Worm (Caenorhabditis elegans) whole organism, L4 larva: ENCODE results near the gene mig-32.
A peak's percentile ranks its signal among the peaks of the same experiment; 100 is the strongest.

Source experiments
- dpl-1 ChIP-seq: fragments of 150-350 bp; optimal IDR thresholded peaks from 2 replicates; lab custom pipeline; 2014; ENCODE audit warnings: missing biosample characterization, missing genetic modification reagents, missing genetic modification characterization
- fkh-10 ChIP-seq: fragments of 150-350 bp; optimal IDR thresholded peaks from 2 replicates; lab custom pipeline; 2014; ENCODE audit warnings: missing biosample characterization, missing genetic modification reagents, missing genetic modification characterization
- lin-39 ChIP-seq: fragments of 150-350 bp; optimal IDR thresholded peaks from 2 replicates; lab custom pipeline; 2014; ENCODE audit warnings: missing biosample characterization, missing genetic modification reagents, missing genetic modification characterization
- mxl-2 ChIP-seq: fragments of 200-800 bp; sonication (Bioruptor generic); conservative IDR thresholded peaks from 2 replicates; pipeline ENCODE4 v1.3.6; 2022; ENCODE audit warnings: missing genetic modification reagents, missing genetic modification characterization, missing compliant biosample characterization
- nhr-42 ChIP-seq: fragments of 200-800 bp; sonication (Bioruptor generic); IDR thresholded peaks from 2 replicates; pipeline ENCODE4 v1.3.6; 2022; ENCODE audit warnings: missing genetic modification characterization, missing compliant biosample characterization
- pha-4 ChIP-seq, 2 experiments: fragments of 150-350 bp in 1 of 2; fragments of 200-800 bp in 1 of 2; sonication (Bioruptor generic) in 1 of 2; IDR thresholded peaks in 1 of 2; optimal IDR thresholded peaks in 1 of 2; 2 replicates each; pipeline versions ENCODE4 v1.3.6 to Lab custom; 2014 to 2022; ENCODE audit warnings: missing genetic modification characterization in 2 of 2, missing genetic modification reagents in 2 of 2, missing biosample characterization in 1 of 2, missing compliant biosample characterization in 1 of 2
- snpc-1.2 ChIP-seq: fragments of 200-800 bp; sonication (Bioruptor generic); IDR thresholded peaks from 2 replicates; pipeline ENCODE4 v1.3.6; 2022; ENCODE audit warnings: missing genetic modification reagents, missing genetic modification characterization, missing compliant biosample characterization
- zag-1 ChIP-seq: fragments of 150-350 bp; optimal IDR thresholded peaks from 2 replicates; lab custom pipeline; 2014; ENCODE audit warnings: missing biosample characterization, missing genetic modification characterization

DNA sequence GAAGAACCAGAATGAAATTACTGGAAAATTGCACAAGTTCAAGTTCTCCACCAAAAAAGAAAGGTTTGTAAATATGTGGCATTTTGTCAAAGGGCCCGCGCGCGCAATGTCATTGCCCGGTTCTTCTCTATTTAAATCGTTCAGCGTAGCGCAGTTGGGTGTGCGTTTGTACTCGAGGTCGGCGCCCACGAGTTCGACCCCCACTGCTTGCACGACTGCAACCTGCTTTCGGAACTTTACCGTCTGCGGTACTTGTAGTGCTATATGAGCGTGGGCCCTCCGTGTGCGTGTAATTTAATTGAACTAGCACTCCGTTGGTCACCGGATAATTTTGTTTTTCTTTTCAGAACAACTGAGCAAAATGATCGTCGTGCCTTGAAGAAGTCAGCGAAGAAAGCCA is 5.5 kb downstream of the mig-32 start:
- TF ChIP-seq pha-4 (GFP tag; IDR thresholded peaks at IDR 0.05; lab: Robert Waterston, UW) (peak; percentile 91), pha-4 (tag; optimal IDR thresholded peaks at IDR 0.05; lab: Kevin White, UChicago) (no peak), mxl-2 (GFP tag; lab: Robert Waterston, UW) (peak; percentile 66), snpc-1.2 (GFP tag; lab: Robert Waterston, UW) (peak; percentile 92), zag-1 (tag; lab: Kevin White, UChicago) (no peak), nhr-42 (GFP tag; lab: Robert Waterston, UW) (peak; percentile 76; the same call in 1 of the 2 replicates), dpl-1 (GFP tag; lab: Kevin White, UChicago) (peak; percentile 48), lin-39 (no peak), fkh-10 (GFP tag; lab: Kevin White, UChicago) (no peak)
